Worm (Caenorhabditis elegans): ENCODE results near the gene F07C4.6.

The F07C4.6 gene

DNA sequence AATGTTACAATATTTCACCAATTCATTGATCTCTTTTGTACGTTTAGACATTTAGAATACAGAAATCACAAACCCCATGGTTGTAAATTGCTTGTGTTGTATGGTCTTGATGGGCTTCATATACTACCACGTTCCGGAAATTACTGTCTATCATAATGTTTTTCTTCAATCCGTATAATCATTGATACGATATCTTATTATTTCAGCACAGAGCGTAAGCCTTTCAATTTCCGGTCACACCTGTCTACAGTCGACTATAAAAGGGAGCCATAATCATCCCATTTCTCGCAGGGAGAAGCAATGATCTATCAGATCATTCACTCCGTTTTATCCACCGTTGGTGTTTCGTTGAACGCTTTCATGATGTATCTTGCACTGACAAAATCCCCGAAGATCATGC is 2.9 kb downstream of the F07C4.6 start, which contains the start of gene srd-30:
srd-30 (plus strand) TSS at position 301 of the 400 bp plus-strand sequence.
- TF ChIP-seq akir-1 (GFP tag; optimal IDR thresholded peaks at IDR 0.05), result no peak
- TF ChIP-seq efl-1 (GFP tag; optimal IDR thresholded peaks at IDR 0.05), result no peak

ce11 chrV:7631732-7632131 is 5.1 kb downstream of the F07C4.6 start, which contains the start of gene srd-25:
Gene srd-25 (plus strand): TSS chrV:7632032.
- TF ChIP-seq T26A5.8 (tag; optimal IDR thresholded peaks at IDR 0.05), result no peak
- no peak for TF ChIP-seq fkh-3 (tag; optimal IDR thresholded peaks at IDR 0.05)
- no peak for TF ChIP-seq F10E7.11 (tag; optimal IDR thresholded peaks at IDR 0.05)
- no peak for TF ChIP-seq lin-35 (GFP tag; optimal IDR thresholded peaks at IDR 0.05)
- TF ChIP-seq nfyb-1 (GFP tag; IDR thresholded peaks at IDR 0.05), result no peak
- TF ChIP-seq repo-1 (tag; optimal IDR thresholded peaks at IDR 0.05), result no peak
- TF ChIP-seq ceh-40 (GFP tag; IDR thresholded peaks at IDR 0.05), result no peak

- TF ChIP-seq lsl-1 (GFP tag; optimal IDR thresholded peaks at IDR 0.05) (no peak), hmg-20 (GFP tag; IDR thresholded peaks at IDR 0.05) (no peak), F39B2.1 (GFP tag; IDR thresholded peaks at IDR 0.05) (no peak), ZK185.1 (tag; optimal IDR thresholded peaks at IDR 0.05; ENCODE audit: poor library complexity, severe bottlenecking) (no peak), F37B4.10 (GFP tag; IDR thresholded peaks at IDR 0.05) (no peak), snpc-3.4 (tag; optimal IDR thresholded peaks at IDR 0.05) (no peak), dpl-1 (GFP tag; optimal IDR thresholded peaks at IDR 0.05) (no peak), sdz-38 (tag; optimal IDR thresholded peaks at IDR 0.05) (no peak), atf-7 (tag; optimal IDR thresholded peaks at IDR 0.05) (no peak), F57C9.4 (tag; optimal IDR thresholded peaks at IDR 0.05) (no peak), snpc-4 (GFP tag; optimal IDR thresholded peaks at IDR 0.05) (no peak), snpc-4 (tag; optimal IDR thresholded peaks at IDR 0.05) (no peak), Y95B8A.8 (GFP tag; IDR thresholded peaks at IDR 0.05) (no peak), lin-35 (GFP tag; optimal IDR thresholded peaks at IDR 0.05) (no peak)
Observed at ce11 chrV:7634657-7635056, 8.0 kb downstream of the F07C4.6 start, which contains the start of gene srd-31. Gene srd-31 (minus strand): TSS chrV:7634757.

ce11 chrV:7635469-7635868 is 8.8 kb downstream of the F07C4.6 start, which contains the start of gene srd-29:
Gene srd-29 (plus strand): TSS chrV:7635769.
- TF ChIP-seq F57C9.4 (tag; optimal IDR thresholded peaks at IDR 0.05), result no peak

DNA sequence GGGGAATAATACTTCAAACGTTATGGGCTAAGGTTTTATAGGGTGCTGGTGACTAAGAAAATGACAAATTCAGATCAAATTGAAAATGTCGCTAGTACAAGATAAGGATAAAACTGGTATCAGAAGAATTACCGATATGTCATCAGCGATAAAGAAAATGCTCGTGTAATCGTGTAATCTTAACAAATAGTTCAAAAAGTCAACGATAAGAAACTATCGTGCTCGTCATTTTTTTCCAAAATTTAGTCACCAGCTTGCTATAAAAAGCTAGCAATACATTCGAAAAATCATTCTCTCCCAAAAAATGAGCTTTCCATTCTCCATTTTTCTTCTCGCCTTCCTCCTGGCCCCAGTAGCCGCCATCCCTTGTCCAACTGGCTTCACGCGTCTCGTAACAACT is 11.2 kb downstream of the F07C4.6 start, which contains the start of gene clec-45:
clec-45 (plus strand) TSS at position 301 of the 400 bp plus-strand sequence.
- TF ChIP-seq attf-3 (GFP tag; conservative IDR thresholded peaks at IDR 0.05) (no peak), rpc-1 (optimal IDR thresholded peaks at IDR 0.05) (no peak), rpc-1 (tag; optimal IDR thresholded peaks at IDR 0.05) (no peak), dox-1 (GFP tag; IDR thresholded peaks at IDR 0.05) (no peak), athp-1 (tag; optimal IDR thresholded peaks at IDR 0.05) (no peak), attf-6 (GFP tag; IDR thresholded peaks at IDR 0.05) (no peak), B0019.2 (GFP tag; conservative IDR thresholded peaks at IDR 0.05) (no peak), lir-1 (GFP tag; conservative IDR thresholded peaks at IDR 0.05) (no peak), ztf-25 (GFP tag; IDR thresholded peaks at IDR 0.05) (no peak), Y95B8A.8 (GFP tag; IDR thresholded peaks at IDR 0.05) (no peak), lin-35 (GFP tag; optimal IDR thresholded peaks at IDR 0.05) (no peak), F55B11.4 (tag; optimal IDR thresholded peaks at IDR 0.05; ENCODE audit: borderline replicate concordance, insufficient read depth) (no peak), ama-1 (optimal IDR thresholded peaks at IDR 0.05) (no peak), ama-1 (GFP tag; optimal IDR thresholded peaks at IDR 0.05) (no peak)

All from whole organism, young adult.